Worm (Caenorhabditis elegans) whole organism, dauer: ENCODE measurements around the gene clec-128.

ENCODE experiments used
- unc-62 ChIP-seq: sonication (generic microtip); optimal IDR thresholded peaks from 2 replicates; lab custom pipeline; 2017; ENCODE audit warnings: missing biosample characterization, missing genetic modification reagents, missing genetic modification characterization

The clec-128 gene

DNA sequence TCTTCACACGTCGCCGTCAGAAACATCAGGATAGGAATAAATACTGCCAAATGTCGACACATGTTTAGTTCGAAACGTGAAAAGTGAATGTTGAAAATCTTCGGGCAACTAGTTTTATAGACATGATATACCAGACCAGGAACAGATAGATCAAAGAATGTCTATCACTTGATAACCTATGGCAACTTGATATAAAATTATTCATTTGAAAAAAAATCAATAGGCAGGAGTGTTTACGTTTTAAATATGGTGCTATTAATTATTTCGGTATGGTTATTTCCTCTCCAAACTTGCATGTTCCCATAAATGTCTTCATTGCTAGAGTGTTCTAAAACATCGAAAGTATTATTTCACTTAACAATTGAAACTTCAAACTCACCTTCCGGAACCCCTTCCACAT is 9.3 kb downstream of the clec-128 start, which contains the start of gene W10G11.2:
Gene W10G11.2, minus strand, starts transcription at position 101 of the 400 bp plus-strand sequence.
- TF ChIP-seq unc-62, result no peak

DNA sequence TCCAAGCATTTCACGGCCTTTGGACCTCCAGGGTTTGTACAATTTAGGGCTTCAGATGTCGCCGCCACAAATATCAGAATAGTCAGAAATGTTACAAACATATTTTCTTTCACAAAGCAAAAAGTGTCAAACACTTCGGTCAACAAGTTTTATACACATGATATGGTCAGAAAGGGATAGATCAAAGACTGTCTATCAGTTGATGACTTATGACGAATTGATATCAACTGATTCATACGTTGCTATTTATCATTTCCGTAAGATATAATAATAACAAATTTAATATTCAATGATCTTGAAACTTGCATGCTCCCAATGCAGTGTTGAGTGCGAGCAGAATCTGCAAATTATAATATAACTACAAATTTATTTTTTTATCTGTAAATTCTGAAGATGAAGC is 10.2 kb downstream of the clec-128 start, which contains the start of gene W10G11.1:
Gene W10G11.1, minus strand, starts transcription at position 101 of the 400 bp plus-strand sequence.
- no peak for TF ChIP-seq unc-62

DNA sequence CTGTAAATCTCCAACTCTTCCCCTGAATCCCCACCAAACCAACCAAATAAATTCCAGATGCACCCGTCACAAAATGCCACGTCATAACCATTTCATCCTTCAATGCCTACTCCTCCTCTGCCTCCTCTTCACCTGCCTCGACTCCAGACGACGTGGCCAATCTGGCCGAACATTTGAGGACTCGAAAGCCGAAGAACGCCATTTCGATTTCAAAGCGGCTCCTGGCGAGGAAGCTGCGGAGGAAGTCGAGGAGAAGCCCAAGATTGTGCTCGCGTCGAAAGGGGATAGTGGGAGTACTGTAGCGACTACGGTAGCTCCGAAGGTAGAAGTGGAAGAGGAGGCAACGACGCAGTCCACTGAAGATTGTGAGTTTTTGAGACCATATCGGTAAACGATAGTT is 13.4 kb downstream of the clec-128 start, which contains the start of gene lgc-45:
Gene lgc-45, plus strand, starts transcription at position 56 of the 400 bp plus-strand sequence.
- no peak for TF ChIP-seq unc-62

- no peak for TF ChIP-seq unc-62
Measured at ce11 chrII:3556584-3556983, 14.2 kb downstream of the clec-128 start.

DNA sequence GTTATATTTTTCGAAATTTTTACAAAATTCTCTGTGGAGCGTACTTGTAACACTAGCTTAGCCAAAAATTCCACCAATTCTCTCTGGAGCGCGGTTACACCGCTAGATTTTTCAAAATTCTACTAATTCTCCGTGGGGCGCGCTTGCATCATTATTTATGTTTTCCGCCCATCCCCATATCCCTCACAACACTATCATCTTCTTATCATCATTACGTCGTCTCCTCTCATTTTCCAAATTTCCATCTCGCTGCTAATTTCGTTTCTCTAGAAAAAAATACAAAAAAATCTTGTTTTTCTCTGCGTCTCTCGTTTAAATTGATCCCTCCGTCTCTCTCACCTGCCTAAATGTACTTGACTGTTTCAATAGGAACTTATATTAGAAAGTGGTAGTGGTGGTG is 15.5 kb downstream of the clec-128 start:
- no peak for TF ChIP-seq unc-62

DNA sequence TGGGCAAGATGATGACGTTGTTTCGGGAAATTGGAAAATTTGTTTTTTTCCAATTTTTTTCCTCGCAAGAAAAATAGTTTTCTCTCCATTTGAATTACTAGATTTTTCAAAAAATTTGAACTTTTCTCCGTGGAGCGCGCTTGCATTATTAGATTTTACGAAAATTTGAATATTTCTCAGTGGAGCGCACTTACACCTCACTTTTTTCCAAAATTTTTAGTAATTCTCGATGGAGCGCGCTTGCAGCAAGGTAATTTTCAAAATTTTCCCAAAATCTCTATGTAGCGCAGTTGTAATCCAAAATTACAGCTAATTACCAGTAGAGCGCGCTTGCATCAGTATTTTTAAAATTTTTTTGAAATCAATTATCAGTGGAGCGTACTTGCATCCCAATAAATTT is 16.2 kb downstream of the clec-128 start:
- no peak for TF ChIP-seq unc-62

- no peak for TF ChIP-seq unc-62
Measured at ce11 chrII:3553453-3553852, 17.4 kb downstream of the clec-128 start, which contains the start of gene dnc-3. dnc-3 (plus strand) TSS chrII:3553724.

- no peak for TF ChIP-seq unc-62
Measured at ce11 chrII:3550352-3550751, 20.5 kb downstream of the clec-128 start, which contains the start of gene W10G11.19. W10G11.19 (plus strand) TSS chrII:3550652.

- no peak for TF ChIP-seq unc-62
Measured at ce11 chrII:3547282-3547681, 23.5 kb downstream of the clec-128 start.

- no peak for TF ChIP-seq unc-62
Measured at ce11 chrII:3546381-3546931, 24.4 kb downstream of the clec-128 start, which contains the start of gene apd-3. apd-3 (minus strand) TSS chrII:3546431.

DNA sequence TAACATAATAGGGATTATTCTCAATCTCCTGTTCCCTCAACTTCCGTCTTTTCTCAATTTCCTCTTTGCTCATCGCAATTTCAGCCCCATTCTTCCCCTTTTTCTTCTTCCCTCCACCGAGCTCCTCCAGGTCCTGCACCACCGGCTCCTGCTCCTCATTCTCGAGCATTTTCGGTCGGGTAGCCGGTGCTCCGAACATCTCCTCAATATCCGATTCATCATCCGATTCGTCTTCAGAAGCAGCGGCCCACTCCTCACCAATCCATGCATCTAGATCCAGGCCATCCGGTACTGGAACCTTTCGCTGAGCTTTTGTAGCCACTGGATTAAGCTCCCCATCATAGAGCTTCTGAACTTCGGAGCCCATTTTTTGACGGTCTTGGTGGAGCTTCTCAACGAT is 30.7 kb downstream of the clec-128 start:
- no peak for TF ChIP-seq unc-62

ce11 chrII:3528256-3528655 is 42.6 kb downstream of the clec-128 start, which contains the start of gene ncs-6:
ncs-6 (minus strand) TSS chrII:3528516.
- no peak for TF ChIP-seq unc-62

DNA sequence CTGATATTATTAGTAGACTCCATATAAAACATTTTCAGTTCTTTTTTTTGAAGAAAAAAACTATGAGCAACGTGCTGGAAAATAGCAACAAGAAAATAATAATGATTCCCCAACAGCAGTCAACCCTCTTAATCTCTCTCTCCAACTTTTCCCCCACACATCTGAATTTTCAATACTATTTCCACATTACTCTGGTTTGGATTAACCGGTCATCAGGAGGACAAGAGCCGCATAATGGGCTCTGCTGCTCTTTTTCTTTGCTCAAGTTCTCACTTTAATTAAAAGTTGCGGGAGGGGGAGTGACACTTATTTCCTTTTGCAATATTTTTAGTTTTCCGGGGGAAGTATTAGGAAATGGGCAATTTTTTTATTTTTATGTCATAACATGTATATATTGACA is 43.4 kb downstream of the clec-128 start:
- no peak for TF ChIP-seq unc-62

ce11 chrII:3524097-3524496 is 46.7 kb downstream of the clec-128 start, which contains the start of gene col-72:
col-72 (minus strand) TSS chrII:3524197.
- TF ChIP-seq unc-62, result no peak

- no peak for TF ChIP-seq unc-62
Measured at ce11 chrII:3520988-3521850, 49.6 kb downstream of the clec-128 start, which contains the start of gene W09G10.9. W09G10.9 (plus strand) TSS chrII:3521800.
